Fruit fly (Drosophila melanogaster) whole organism, prepupa: ENCODE measurements around the gene TMEM216.

ENCODE experiments used
- Blimp-1 ChIP-seq: fragments of 200-800 bp; sonication (Bioruptor generic); optimal IDR thresholded peaks from 3 replicates; lab custom pipeline; 2017; ENCODE audit warnings: missing biosample characterization, missing genetic modification characterization, mild to moderate bottlenecking, moderate library complexity, missing genetic modification reagents
- CG10631 ChIP-seq: fragments of 200-800 bp; sonication (Bioruptor generic); optimal IDR thresholded peaks from 2 replicates; lab custom pipeline; 2016; ENCODE audit warnings: missing biosample characterization, missing genetic modification characterization
- CG10669 ChIP-seq: fragments of 200-800 bp; sonication (Bioruptor generic); optimal IDR thresholded peaks from 3 replicates; lab custom pipeline; 2018; ENCODE audit warnings: missing biosample characterization, mild to moderate bottlenecking, missing genetic modification characterization, moderate library complexity
- CG11294 ChIP-seq: fragments of 200-800 bp; sonication (Bioruptor generic); IDR thresholded peaks from 2 replicates; pipeline ENCODE4 v1.3.6; 2022; ENCODE audit warnings: missing biosample characterization, missing genetic modification characterization
- CG11762 ChIP-seq: fragments of 200-800 bp; sonication (Bioruptor generic); optimal IDR thresholded peaks from 3 replicates; lab custom pipeline; 2016; ENCODE audit warnings: missing biosample characterization, missing genetic modification characterization; ENCODE audit not compliant: insufficient read depth
- CG15336 ChIP-seq: fragments of 200-800 bp; sonication (Bioruptor generic); IDR thresholded peaks from 2 replicates; pipeline ENCODE4 v1.3.6; 2022; ENCODE audit warnings: missing biosample characterization, missing genetic modification characterization
- CG1621 ChIP-seq: fragments of 200-800 bp; sonication (Bioruptor generic); optimal IDR thresholded peaks from 3 replicates; lab custom pipeline; 2018; ENCODE audit warnings: missing biosample characterization, mild to moderate bottlenecking, missing genetic modification characterization
- CG16779 ChIP-seq: fragments of 200-800 bp; sonication (Bioruptor generic); optimal IDR thresholded peaks from 3 replicates; lab custom pipeline; 2017; ENCODE audit warnings: missing biosample characterization, mild to moderate bottlenecking, missing genetic modification characterization
- CG3032 ChIP-seq: fragments of 200-800 bp; optimal IDR thresholded peaks from 2 replicates; lab custom pipeline; 2019; ENCODE audit warnings: missing biosample characterization, mild to moderate bottlenecking, missing genetic modification characterization, moderate library complexity
- CG31627 ChIP-seq: fragments of 200-800 bp; sonication (Bioruptor generic); optimal IDR thresholded peaks from 3 replicates; lab custom pipeline; 2016; ENCODE audit warnings: missing biosample characterization, missing genetic modification characterization
- CG32006 ChIP-seq: fragments of 200-800 bp; sonication (Bioruptor generic); optimal IDR thresholded peaks from 3 replicates; lab custom pipeline; 2017; ENCODE audit warnings: missing biosample characterization, mild to moderate bottlenecking, missing genetic modification characterization
- CG34406 ChIP-seq: fragments of 200-800 bp; sonication (Bioruptor generic); optimal IDR thresholded peaks from 3 replicates; lab custom pipeline; 2016; ENCODE audit warnings: missing biosample characterization, missing genetic modification characterization
- CG3919 ChIP-seq: fragments of 200-800 bp; sonication (Bioruptor generic); optimal IDR thresholded peaks from 3 replicates; lab custom pipeline; 2016; ENCODE audit warnings: missing biosample characterization, missing genetic modification characterization
- CG4318 ChIP-seq: fragments of 200-800 bp; sonication (Bioruptor generic); optimal IDR thresholded peaks from 3 replicates; lab custom pipeline; 2017; ENCODE audit warnings: missing biosample characterization, mild to moderate bottlenecking, missing genetic modification characterization
- CG6163 ChIP-seq: fragments of 200-800 bp; sonication (Bioruptor generic); IDR thresholded peaks from 3 replicates; pipeline ENCODE4 v1.3.6; 2022; ENCODE audit warnings: missing biosample characterization, missing genetic modification characterization
- CG6276 ChIP-seq: fragments of 200-800 bp; sonication (Bioruptor generic); optimal IDR thresholded peaks from 2 replicates; lab custom pipeline; 2017; ENCODE audit warnings: missing biosample characterization, mild to moderate bottlenecking, missing genetic modification characterization
- CG6792 ChIP-seq: fragments of 200-800 bp; sonication (Bioruptor generic); optimal IDR thresholded peaks from 3 replicates; lab custom pipeline; 2016; ENCODE audit warnings: missing biosample characterization, missing genetic modification characterization
- CG6808 ChIP-seq: fragments of 200-800 bp; sonication (Bioruptor generic); optimal IDR thresholded peaks from 3 replicates; lab custom pipeline; 2017; ENCODE audit warnings: missing biosample characterization, missing genetic modification characterization, mild to moderate bottlenecking, moderate library complexity, missing genetic modification reagents
- CG6854 ChIP-seq: fragments of 200-800 bp; sonication (Bioruptor generic); optimal IDR thresholded peaks from 2 replicates; lab custom pipeline; 2017; ENCODE audit warnings: missing biosample characterization, mild to moderate bottlenecking, missing genetic modification characterization
- CG7368 ChIP-seq: fragments of 200-800 bp; sonication (Bioruptor generic); optimal IDR thresholded peaks from 3 replicates; lab custom pipeline; 2016; ENCODE audit warnings: missing biosample characterization, missing genetic modification characterization
- CG8319 ChIP-seq: fragments of 200-800 bp; sonication (Bioruptor generic); optimal IDR thresholded peaks from 3 replicates; lab custom pipeline; 2016; ENCODE audit warnings: missing biosample characterization, missing genetic modification characterization
- CG8632 ChIP-seq: fragments of 200-800 bp; sonication (Bioruptor generic); optimal IDR thresholded peaks from 3 replicates; lab custom pipeline; 2016; ENCODE audit warnings: missing biosample characterization, missing genetic modification characterization
- CG9139 ChIP-seq: fragments of 200-800 bp; sonication (Bioruptor generic); optimal IDR thresholded peaks from 3 replicates; lab custom pipeline; 2017; ENCODE audit warnings: missing biosample characterization, mild to moderate bottlenecking, missing genetic modification characterization
- Eip75B ChIP-seq: fragments of 200-800 bp; sonication (Bioruptor generic); optimal IDR thresholded peaks from 3 replicates; lab custom pipeline; 2016; ENCODE audit warnings: missing biosample characterization, missing genetic modification characterization
- Eip78C ChIP-seq: fragments of 200-800 bp; sonication (Bioruptor generic); peaks from one replicate; lab custom pipeline; 2016; ENCODE audit warnings: missing biosample characterization, missing genetic modification characterization
- Eip93F ChIP-seq: fragments of 200-800 bp; sonication (Bioruptor generic); optimal IDR thresholded peaks from 2 replicates; lab custom pipeline; 2016; ENCODE audit warnings: missing biosample characterization, mild to moderate bottlenecking, missing genetic modification characterization
- Ets21C ChIP-seq: fragments of 200-800 bp; sonication (Bioruptor generic); optimal IDR thresholded peaks from 3 replicates; lab custom pipeline; 2016; ENCODE audit warnings: missing biosample characterization, missing genetic modification characterization
- Ets96B ChIP-seq: fragments of 200-800 bp; optimal IDR thresholded peaks from 2 replicates; lab custom pipeline; 2019; ENCODE audit warnings: missing biosample characterization, mild to moderate bottlenecking, missing genetic modification characterization, moderate library complexity
- Gug ChIP-seq: fragments of 200-800 bp; sonication (Bioruptor generic); IDR thresholded peaks from 2 replicates; pipeline ENCODE4 v1.3.6; 2022; ENCODE audit warnings: missing biosample characterization, missing genetic modification characterization
- Hr38 ChIP-seq: sonication (Bioruptor generic); optimal IDR thresholded peaks from 2 replicates; lab custom pipeline; 2016; ENCODE audit warnings: missing biosample characterization, missing genetic modification characterization
- Hr4 ChIP-seq: fragments of 200-800 bp; sonication (Bioruptor generic); optimal IDR thresholded peaks from 3 replicates; lab custom pipeline; 2016; ENCODE audit warnings: missing biosample characterization, missing genetic modification characterization
- OdsH ChIP-seq: fragments of 200-800 bp; sonication (Bioruptor generic); optimal IDR thresholded peaks from 3 replicates; lab custom pipeline; 2016; ENCODE audit warnings: missing biosample characterization, missing genetic modification characterization
- Smox ChIP-seq: fragments of 200-800 bp; sonication (Bioruptor generic); optimal IDR thresholded peaks from 3 replicates; lab custom pipeline; 2016; ENCODE audit warnings: missing biosample characterization, missing genetic modification characterization
- Sox102F ChIP-seq: fragments of 200-800 bp; sonication (Bioruptor generic); optimal IDR thresholded peaks from 2 replicates; lab custom pipeline; 2016; ENCODE audit warnings: missing biosample characterization, mild to moderate bottlenecking, missing genetic modification characterization
- Sox14 ChIP-seq: fragments of 200-800 bp; sonication (Bioruptor generic); optimal IDR thresholded peaks from 3 replicates; lab custom pipeline; 2016; ENCODE audit warnings: missing biosample characterization, missing genetic modification characterization
- Sox15 ChIP-seq: fragments of 200-800 bp; sonication (Bioruptor generic); optimal IDR thresholded peaks from 3 replicates; lab custom pipeline; 2016; ENCODE audit warnings: missing biosample characterization, missing genetic modification characterization
- achi ChIP-seq: fragments of 200-800 bp; sonication (Bioruptor generic); optimal IDR thresholded peaks from 3 replicates; lab custom pipeline; 2016; ENCODE audit warnings: missing biosample characterization, missing genetic modification characterization
- acj6 ChIP-seq: fragments of 200-800 bp; sonication (Bioruptor generic); optimal IDR thresholded peaks from 3 replicates; lab custom pipeline; 2016; ENCODE audit warnings: missing biosample characterization, missing genetic modification characterization
- cyc ChIP-seq: fragments of 200-800 bp; sonication (Bioruptor generic); optimal IDR thresholded peaks from 3 replicates; lab custom pipeline; 2016; ENCODE audit warnings: missing biosample characterization, missing genetic modification characterization
- dac ChIP-seq: fragments of 200-800 bp; sonication (Bioruptor generic); optimal IDR thresholded peaks from 2 replicates; lab custom pipeline; 2017; ENCODE audit warnings: missing biosample characterization, mild to moderate bottlenecking, missing genetic modification characterization
- dsx ChIP-seq: fragments of 200-800 bp; optimal IDR thresholded peaks from 3 replicates; lab custom pipeline; 2019; ENCODE audit warnings: missing biosample characterization, mild to moderate bottlenecking, missing genetic modification characterization, moderate library complexity; ENCODE audit not compliant: poor library complexity, severe bottlenecking
- eg ChIP-seq: fragments of 200-800 bp; sonication (Bioruptor generic); IDR thresholded peaks from 3 replicates; pipeline ENCODE4 v1.3.6; 2022; ENCODE audit warnings: missing biosample characterization, missing genetic modification characterization
- esn ChIP-seq: fragments of 200-800 bp; sonication (Bioruptor generic); optimal IDR thresholded peaks from 2 replicates; lab custom pipeline; 2016; ENCODE audit warnings: missing biosample characterization, mild to moderate bottlenecking, missing genetic modification characterization, moderate library complexity
- fd59A ChIP-seq: fragments of 200-800 bp; sonication (Bioruptor generic); optimal IDR thresholded peaks from 2 replicates; lab custom pipeline; 2017; ENCODE audit warnings: missing biosample characterization, mild to moderate bottlenecking, missing genetic modification characterization, missing genetic modification reagents
- fd85E ChIP-seq: fragments of 200-800 bp; sonication (Bioruptor generic); optimal IDR thresholded peaks from 3 replicates; lab custom pipeline; 2016; ENCODE audit warnings: missing biosample characterization, missing genetic modification characterization
- fkh ChIP-seq: fragments of 200-800 bp; sonication (Bioruptor generic); optimal IDR thresholded peaks from 3 replicates; lab custom pipeline; 2017; ENCODE audit warnings: missing biosample characterization, mild to moderate bottlenecking, missing genetic modification characterization, moderate library complexity
- lz ChIP-seq: fragments of 200-800 bp; sonication (Bioruptor generic); optimal IDR thresholded peaks from 3 replicates; lab custom pipeline; 2016; ENCODE audit warnings: missing biosample characterization, missing genetic modification characterization
- pdm3 ChIP-seq: fragments of 200-800 bp; sonication (Bioruptor generic); optimal IDR thresholded peaks from 3 replicates; lab custom pipeline; 2016; ENCODE audit warnings: missing biosample characterization, missing genetic modification characterization
- salr ChIP-seq, 2 experiments: fragments of 200-800 bp; sonication (Bioruptor generic); optimal IDR thresholded peaks; 3 replicates each; lab custom pipeline; 2016 to 2018; ENCODE audit warnings: missing biosample characterization in 2 of 2, missing genetic modification characterization in 2 of 2, mild to moderate bottlenecking in 1 of 2
- ss ChIP-seq, 2 experiments: fragments of 200-800 bp; sonication (Bioruptor generic); optimal IDR thresholded peaks; 2 replicates in 1 of 2; 3 replicates in 1 of 2; lab custom pipeline; 2017 to 2018; ENCODE audit warnings: mild to moderate bottlenecking in 2 of 2, missing biosample characterization in 2 of 2, missing genetic modification characterization in 2 of 2, moderate library complexity in 1 of 2
- svp ChIP-seq: fragments of 200-800 bp; sonication (Bioruptor generic); peaks from one replicate; lab custom pipeline; 2016; ENCODE audit warnings: missing biosample characterization, missing genetic modification characterization
- vri ChIP-seq: fragments of 200-800 bp; sonication (Bioruptor generic); optimal IDR thresholded peaks from 3 replicates; lab custom pipeline; 2016; ENCODE audit warnings: missing biosample characterization, mild to moderate bottlenecking, missing genetic modification characterization

Gene TMEM216

DNA sequence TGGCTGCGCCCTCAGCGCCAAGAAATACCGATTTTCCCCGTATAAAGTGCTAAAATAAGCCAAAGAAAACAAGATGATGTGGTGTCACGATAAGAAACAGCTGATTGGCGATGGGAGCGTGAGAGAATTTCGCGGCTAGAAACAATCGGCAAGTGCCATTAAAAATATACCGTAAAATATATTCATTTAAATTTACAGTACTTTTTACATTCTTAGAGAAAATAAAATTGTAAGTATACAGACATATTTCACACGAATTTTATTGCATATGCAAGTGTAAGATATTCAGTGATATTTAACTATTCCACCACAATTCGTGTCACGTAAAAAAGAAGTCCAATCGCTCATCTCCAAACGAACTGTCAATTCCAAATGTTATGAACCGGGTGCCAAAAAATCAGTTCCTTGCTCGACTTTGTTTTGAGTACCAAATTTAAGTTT is 39.5 kb upstream of the TMEM216 start, which contains the start of the genes Unc50, CG11755 and CG8043:
Gene Unc50, minus strand, starts transcription at position 54 of the 441 bp plus-strand sequence.
Gene CG11755, plus strand, starts transcription at position 356 of the 441 bp plus-strand sequence.
Gene CG8043, plus strand, starts transcription at position 356 of the 441 bp plus-strand sequence.
- TF ChIP-seq Hr4 (GFP tag; lab: Kevin White, UChicago) (peak; percentile 79), Eip93F (GFP tag; lab: Kevin White, UChicago) (peak; percentile 56), CG6792 (peak; percentile 57), lz (GFP tag; lab: Kevin White, UChicago) (peak; percentile 83), Gug (GFP tag; lab: Robert Waterston, UW) (peak; percentile 60; the same call in 1 of the 2 replicates), CG16779 (tag; lab: Kevin White, UChicago) (no peak), CG11762 (GFP tag; lab: Kevin White, UChicago) (peak; percentile 63), CG6276 (GFP tag; lab: Kevin White, UChicago) (no peak), ss (GFP tag; optimal IDR thresholded peaks at IDR 0.05; lab: Kevin White, UChicago) (no peak), CG7368 (GFP tag; lab: Kevin White, UChicago) (peak; percentile 34), Ets21C (peak; percentile 76), Blimp-1 (GFP tag; lab: Kevin White, UChicago) (peak; percentile 27), achi (GFP tag; lab: Kevin White, UChicago) (peak; percentile 98), CG11294 (GFP tag; lab: Robert Waterston, UW) (no peak; the same call in 1 of the 2 replicates), CG8319 (GFP tag; lab: Kevin White, UChicago) (peak; percentile 41), fd85E (GFP tag; lab: Kevin White, UChicago) (peak; percentile 24), fkh (GFP tag; lab: Kevin White, UChicago) (no peak), CG9139 (peak; percentile 25), acj6 (GFP tag; lab: Kevin White, UChicago) (peak; percentile 81), dac (GFP tag; lab: Kevin White, UChicago) (peak; percentile 40), CG15336 (GFP tag; lab: Robert Waterston, UW) (no peak; the same call in 1 of the 2 replicates), Smox (peak; percentile 81), Ets96B (peak; percentile 74), cyc (GFP tag; lab: Kevin White, UChicago) (peak; percentile 81), Eip78C (GFP tag; lab: Kevin White, UChicago) (no peak), dsx (GFP tag; lab: Kevin White, UChicago) (no peak), CG34406 (GFP tag; lab: Kevin White, UChicago) (peak; percentile 56), Sox102F (GFP tag; lab: Kevin White, UChicago) (peak; percentile 80), Eip75B (GFP tag; lab: Kevin White, UChicago) (peak; percentile 74), Sox14 (GFP tag; lab: Kevin White, UChicago) (peak; percentile 83), CG3032 (tag; lab: Kevin White, UChicago) (peak; percentile 79), pdm3 (GFP tag; lab: Kevin White, UChicago) (peak; percentile 77), CG6163 (GFP tag; lab: Robert Waterston, UW) (peak; percentile 67), CG6854 (GFP tag; lab: Kevin White, UChicago) (no peak), CG8632 (GFP tag; lab: Kevin White, UChicago) (peak; percentile 44), esn (GFP tag; lab: Kevin White, UChicago) (peak; percentile 86), Hr38 (GFP tag; lab: Kevin White, UChicago) (no peak), CG3919 (GFP tag; lab: Kevin White, UChicago) (peak; percentile 74), CG1621 (tag; lab: Kevin White, UChicago) (no peak), fd59A (peak; percentile 33), OdsH (GFP tag; lab: Kevin White, UChicago) (peak; percentile 81), CG6808 (no peak), eg (GFP tag; lab: Robert Waterston, UW) (peak; percentile 52; the same call in 2 of the 3 replicates), CG4318 (GFP tag; lab: Kevin White, UChicago) (no peak), vri (GFP tag; lab: Kevin White, UChicago) (no peak), CG31627 (GFP tag; lab: Kevin White, UChicago) (peak; percentile 80), salr (GFP tag; optimal IDR thresholded peaks at IDR 0.05; lab: Kevin White, UChicago) (peak in 1 of 2 experiments; percentile 24), CG10669 (GFP tag; lab: Kevin White, UChicago) (peak; percentile 51), CG10631 (peak; percentile 77), svp (GFP tag; lab: Kevin White, UChicago) (peak; percentile 94), CG32006 (GFP tag; lab: Kevin White, UChicago) (peak; percentile 68), Sox15 (GFP tag; lab: Kevin White, UChicago) (peak; percentile 62)
